Fruit fly (Drosophila melanogaster) whole organism, embryonic: ENCODE results near the gene LUBEL.

Source experiments
- Atf6 ChIP-seq: fragments of 200-800 bp; sonication (Bioruptor generic); IDR thresholded peaks from 2 replicates; pipeline ENCODE4 v1.3.6; 2022; ENCODE audit warnings: missing biosample characterization, missing genetic modification characterization
- Awh ChIP-seq: fragments of 200-800 bp; sonication (Bioruptor generic); IDR thresholded peaks from 2 replicates; pipeline ENCODE4, ENCODE4 v1.3.6; 2022; ENCODE audit warnings: missing biosample characterization, missing genetic modification characterization
- CG11560 ChIP-seq: fragments of 200-800 bp; sonication (Bioruptor generic); IDR thresholded peaks from 3 replicates; pipeline ENCODE4 v1.3.6; 2022; ENCODE audit warnings: missing biosample characterization, missing genetic modification characterization
- CG12071 ChIP-seq: fragments of 200-800 bp; sonication (Bioruptor generic); optimal IDR thresholded peaks from 3 replicates; lab custom pipeline; 2018; ENCODE audit warnings: missing biosample characterization, mild to moderate bottlenecking, missing genetic modification characterization
- CG12942 ChIP-seq: fragments of 200-800 bp; sonication (Bioruptor generic); optimal IDR thresholded peaks from 3 replicates; lab custom pipeline; 2016; ENCODE audit warnings: missing biosample characterization, missing genetic modification characterization
- CG13424 ChIP-seq: fragments of 200-800 bp; sonication (Bioruptor generic); optimal IDR thresholded peaks from 2 replicates; lab custom pipeline; 2019; ENCODE audit warnings: missing biosample characterization, mild to moderate bottlenecking, missing genetic modification characterization, moderate library complexity
- CG14710 ChIP-seq: fragments of 200-800 bp; sonication (Bioruptor generic); optimal IDR thresholded peaks from 3 replicates; lab custom pipeline; 2019; ENCODE audit warnings: missing biosample characterization, mild to moderate bottlenecking, missing genetic modification characterization, moderate library complexity
- CG15696 ChIP-seq: fragments of 200-800 bp; sonication (Bioruptor generic); optimal IDR thresholded peaks from 2 replicates; lab custom pipeline; 2019; ENCODE audit warnings: missing biosample characterization, mild to moderate bottlenecking, missing genetic modification characterization, moderate library complexity
- CG1603 ChIP-seq: fragments of 200-800 bp; sonication (Bioruptor generic); optimal IDR thresholded peaks from 2 replicates; lab custom pipeline; 2019; ENCODE audit warnings: missing biosample characterization, mild to moderate bottlenecking, missing genetic modification characterization, moderate library complexity
- CG16813 ChIP-seq: fragments of 200-800 bp; sonication (Bioruptor generic); IDR thresholded peaks from 3 replicates; pipeline ENCODE4 v1.3.6; 2022; ENCODE audit warnings: missing biosample characterization, missing genetic modification characterization; ENCODE audit not compliant: partially characterized antibody
- CG17912 ChIP-seq: fragments of 200-800 bp; sonication (Bioruptor generic); optimal IDR thresholded peaks from 2 replicates; lab custom pipeline; 2018; ENCODE audit warnings: missing biosample characterization, mild to moderate bottlenecking, missing genetic modification characterization
- CG18619 ChIP-seq: fragments of 200-800 bp; sonication (Bioruptor generic); optimal IDR thresholded peaks from 3 replicates; lab custom pipeline; 2017; ENCODE audit warnings: missing biosample characterization, mild to moderate bottlenecking, missing genetic modification characterization
- CG2116 ChIP-seq: fragments of 200-800 bp; sonication (Bioruptor generic); optimal IDR thresholded peaks from 3 replicates; lab custom pipeline; 2018; ENCODE audit warnings: missing biosample characterization, mild to moderate bottlenecking, missing genetic modification characterization
- CG2199 ChIP-seq: fragments of 200-800 bp; sonication (Bioruptor generic); IDR thresholded peaks from 3 replicates; pipeline ENCODE4 v1.3.6; 2022; ENCODE audit warnings: missing biosample characterization, missing genetic modification characterization
- CG2678 ChIP-seq: fragments of 200-800 bp; sonication (Bioruptor generic); optimal IDR thresholded peaks from 3 replicates; lab custom pipeline; 2019; ENCODE audit warnings: missing biosample characterization, mild to moderate bottlenecking, missing genetic modification characterization, moderate library complexity
- CG3281 ChIP-seq: fragments of 200-800 bp; sonication (Bioruptor generic); optimal IDR thresholded peaks from 3 replicates; lab custom pipeline; 2017; ENCODE audit warnings: missing biosample characterization, mild to moderate bottlenecking, missing genetic modification characterization
- CG33557 ChIP-seq: fragments of 200-800 bp; sonication (Bioruptor generic); optimal IDR thresholded peaks from 2 replicates; lab custom pipeline; 2019; ENCODE audit warnings: missing biosample characterization, mild to moderate bottlenecking, missing genetic modification characterization, moderate library complexity
- CG4424 ChIP-seq: fragments of 200-800 bp; sonication (Bioruptor generic); optimal IDR thresholded peaks from 3 replicates; lab custom pipeline; 2016; ENCODE audit warnings: missing biosample characterization, missing genetic modification characterization
- CG6854 ChIP-seq: fragments of 200-800 bp; sonication (Bioruptor generic); optimal IDR thresholded peaks from 3 replicates; lab custom pipeline; 2017; ENCODE audit warnings: missing biosample characterization, mild to moderate bottlenecking, missing genetic modification characterization
- CG7372 ChIP-seq: fragments of 200-800 bp; sonication (Bioruptor generic); IDR thresholded peaks from 2 replicates; pipeline ENCODE4 v1.3.6; 2022; ENCODE audit warnings: missing biosample characterization, missing genetic modification characterization
- CG7928 ChIP-seq: fragments of 200-800 bp; sonication (Bioruptor generic); optimal IDR thresholded peaks from 2 replicates; lab custom pipeline; 2017; ENCODE audit warnings: missing biosample characterization, mild to moderate bottlenecking, missing genetic modification characterization
- H15 ChIP-seq: fragments of 200-800 bp; sonication (Bioruptor generic); IDR thresholded peaks from 3 replicates; pipeline ENCODE4 v1.3.6; 2022; ENCODE audit warnings: missing biosample characterization, missing genetic modification characterization
- HLHmδ ChIP-seq: fragments of 200-800 bp; sonication (Bioruptor generic); optimal IDR thresholded peaks from 2 replicates; lab custom pipeline; 2018; ENCODE audit warnings: missing biosample characterization, mild to moderate bottlenecking, missing genetic modification characterization, moderate library complexity
- Hand ChIP-seq: fragments of 200-800 bp; sonication (Bioruptor generic); optimal IDR thresholded peaks from 2 replicates; lab custom pipeline; 2017; ENCODE audit warnings: mild to moderate bottlenecking, missing biosample characterization, missing genetic modification reagents, missing genetic modification characterization
- Lhr ChIP-seq: fragments of 200-800 bp; sonication (Bioruptor generic); optimal IDR thresholded peaks from 3 replicates; lab custom pipeline; 2017; ENCODE audit warnings: mild to moderate bottlenecking, missing biosample characterization, missing genetic modification reagents, missing genetic modification characterization
- MBD-R2 ChIP-seq: fragments of 200-800 bp; sonication (Bioruptor generic); IDR thresholded peaks from 2 replicates; pipeline ENCODE4 v1.3.6; 2022; ENCODE audit warnings: missing biosample characterization, missing genetic modification characterization
- Nf-YC ChIP-seq: fragments of 200-800 bp; optimal IDR thresholded peaks from 3 replicates; lab custom pipeline; 2019; ENCODE audit warnings: missing biosample characterization, mild to moderate bottlenecking, missing genetic modification characterization, moderate library complexity
- Sox100B ChIP-seq: fragments of 200-800 bp; sonication (Bioruptor generic); optimal IDR thresholded peaks from 3 replicates; lab custom pipeline; 2018; ENCODE audit warnings: missing biosample characterization, mild to moderate bottlenecking, missing genetic modification characterization
- Tbp ChIP-seq: fragments of >200 bp; optimal IDR thresholded peaks from 2 replicates; lab custom pipeline; 2018; ENCODE audit warnings: missing biosample characterization, missing genetic modification characterization
- Usf ChIP-seq: fragments of 200-800 bp; sonication (Bioruptor generic); optimal IDR thresholded peaks from 2 replicates; lab custom pipeline; 2017; ENCODE audit warnings: missing genotype, missing biosample characterization, missing genetic modification characterization
- ac ChIP-seq: fragments of 200-800 bp; sonication (Bioruptor generic); optimal IDR thresholded peaks from 3 replicates; lab custom pipeline; 2017; ENCODE audit warnings: missing biosample characterization, mild to moderate bottlenecking, missing genetic modification characterization
- bsh ChIP-seq, 2 experiments: fragments of 200-800 bp; sonication (Bioruptor generic); optimal IDR thresholded peaks; 2 replicates each; lab custom pipeline; 2017 to 2018; ENCODE audit warnings: mild to moderate bottlenecking in 2 of 2, missing biosample characterization in 2 of 2, missing genetic modification characterization in 2 of 2, moderate library complexity in 1 of 2
- chinmo ChIP-seq: fragments of 200-800 bp; sonication (Bioruptor generic); IDR thresholded peaks from 4 replicates; pipeline ENCODE4 v1.3.6; 2022; ENCODE audit warnings: missing biosample characterization, missing genetic modification characterization; ENCODE audit not compliant: partially characterized antibody
- exex ChIP-seq: fragments of 200-800 bp; sonication (Bioruptor generic); optimal IDR thresholded peaks from 4 replicates; lab custom pipeline; 2018; ENCODE audit warnings: missing biosample characterization, mild to moderate bottlenecking, missing genetic modification characterization, moderate library complexity
- knrl ChIP-seq: fragments of 200-800 bp; sonication (Bioruptor generic); IDR thresholded peaks from 3 replicates; pipeline ENCODE4 v1.3.6; 2022; ENCODE audit warnings: missing biosample characterization, missing genetic modification characterization; ENCODE audit not compliant: partially characterized antibody
- lab ChIP-seq: fragments of 200-800 bp; sonication (Bioruptor generic); optimal IDR thresholded peaks from 3 replicates; lab custom pipeline; 2017; ENCODE audit warnings: missing biosample characterization, missing genetic modification characterization, mild to moderate bottlenecking, moderate library complexity, missing genetic modification reagents
- lilli ChIP-seq: fragments of 200-800 bp; sonication (Bioruptor generic); optimal IDR thresholded peaks from 3 replicates; lab custom pipeline; 2016; ENCODE audit warnings: missing biosample characterization, missing genetic modification characterization
- lmd ChIP-seq: fragments of 200-800 bp; sonication (Bioruptor generic); IDR thresholded peaks from 2 replicates; pipeline ENCODE4 v1.3.6; 2022; ENCODE audit warnings: missing biosample characterization, missing genetic modification characterization
- lov ChIP-seq, 2 experiments: fragments of 200-800 bp in 1 of 2; fragments of >200 bp in 1 of 2; sonication (Bioruptor generic) in 1 of 2; IDR thresholded peaks in 1 of 2; optimal IDR thresholded peaks in 1 of 2; 2 replicates in 1 of 2; 3 replicates in 1 of 2; pipeline versions ENCODE4 v1.3.6 to Lab custom; 2017 to 2022; ENCODE audit warnings: missing biosample characterization in 1 of 2, missing genetic modification characterization in 1 of 2
- nerfin-2 ChIP-seq: fragments of 200-800 bp; sonication (Bioruptor generic); IDR thresholded peaks from 2 replicates; pipeline ENCODE4 v1.3.6; 2022; ENCODE audit warnings: missing biosample characterization, missing genetic modification characterization; ENCODE audit not compliant: partially characterized antibody
- p53 ChIP-seq: fragments of 200-800 bp; sonication (Bioruptor generic); optimal IDR thresholded peaks from 2 replicates; lab custom pipeline; 2016; ENCODE audit warnings: missing biosample characterization, missing genetic modification characterization
- phol ChIP-seq: fragments of 200-800 bp; sonication (Bioruptor generic); optimal IDR thresholded peaks from 3 replicates; lab custom pipeline; 2018; ENCODE audit warnings: missing biosample characterization, mild to moderate bottlenecking, missing genetic modification characterization, moderate library complexity
- pros ChIP-seq: fragments of 200-800 bp; sonication (Bioruptor generic); optimal IDR thresholded peaks from 3 replicates; lab custom pipeline; 2019; ENCODE audit warnings: missing biosample characterization, mild to moderate bottlenecking, missing genetic modification characterization, moderate library complexity
- salm ChIP-seq: fragments of 200-800 bp; sonication (Bioruptor generic); optimal IDR thresholded peaks from 2 replicates; lab custom pipeline; 2018; ENCODE audit warnings: missing biosample characterization, mild to moderate bottlenecking, missing genetic modification characterization
- schlank ChIP-seq: fragments of 200-800 bp; sonication (Bioruptor generic); optimal IDR thresholded peaks from 2 replicates; lab custom pipeline; 2018; ENCODE audit warnings: missing biosample characterization, mild to moderate bottlenecking, missing genetic modification characterization
- sima ChIP-seq: fragments of 200-800 bp; sonication (Bioruptor generic); optimal IDR thresholded peaks from 2 replicates; lab custom pipeline; 2016; ENCODE audit warnings: missing biosample characterization, missing genetic modification characterization
- sug ChIP-seq: fragments of 200-800 bp; optimal IDR thresholded peaks from 2 replicates; lab custom pipeline; 2019; ENCODE audit warnings: missing biosample characterization, mild to moderate bottlenecking, missing genetic modification characterization, moderate library complexity
- tin ChIP-seq: fragments of 200-800 bp; sonication (Bioruptor generic); optimal IDR thresholded peaks from 3 replicates; lab custom pipeline; 2016; ENCODE audit warnings: missing biosample characterization, missing genetic modification characterization
- trh ChIP-seq: fragments of 200-800 bp; sonication (Bioruptor generic); optimal IDR thresholded peaks from 2 replicates; lab custom pipeline; 2016; ENCODE audit warnings: missing biosample characterization, missing genetic modification characterization
- wdn ChIP-seq: fragments of 200-800 bp; sonication (Bioruptor generic); IDR thresholded peaks from 2 replicates; pipeline ENCODE4 v1.3.6; 2022; ENCODE audit warnings: missing biosample characterization, missing genetic modification characterization

Gene LUBEL

dm6 chr2L:6717460-6717859 lies 55.1 kb downstream of the LUBEL start, which contains the start of gene Aatf (continued):
- TF ChIP-seq Awh (GFP tag; lab: Robert Waterston, UW): no peak
- no peak for TF ChIP-seq CG12071 (GFP tag; lab: Kevin White, UChicago)
- no peak for TF ChIP-seq CG17912
- no peak for TF ChIP-seq CG12942 (GFP tag; lab: Kevin White, UChicago)
- no peak for TF ChIP-seq CG13424 (tag; lab: Kevin White, UChicago)
- TF ChIP-seq CG18619: no peak
- no peak for TF ChIP-seq Tbp (GFP tag; lab: Kevin White, UChicago)
- TF ChIP-seq lilli (GFP tag; lab: Kevin White, UChicago): peak; percentile 6
- peak; percentile 81 for TF ChIP-seq CG2116
- no peak for TF ChIP-seq salm (tag; lab: Kevin White, UChicago)
- TF ChIP-seq phol (tag; lab: Kevin White, UChicago): peak; percentile 37
- TF ChIP-seq CG4424: no peak
- no peak for TF ChIP-seq Hand
- TF ChIP-seq H15 (GFP tag; lab: Robert Waterston, UW): no peak
- TF ChIP-seq Nf-YC (tag; lab: Kevin White, UChicago): no peak
- TF ChIP-seq Usf (GFP tag; lab: Kevin White, UChicago): no peak
- no peak for TF ChIP-seq CG15696
- TF ChIP-seq exex (tag; lab: Kevin White, UChicago): no peak
- no peak for TF ChIP-seq trh
- TF ChIP-seq lab: no peak
- TF ChIP-seq CG14710 (tag; lab: Kevin White, UChicago): peak; percentile 63
- peak; percentile 65; the same call in 1 of the 2 replicates for TF ChIP-seq nerfin-2 (GFP tag; lab: Robert Waterston, UW)
- peak; percentile 79 for TF ChIP-seq CG16813 (GFP tag; lab: Robert Waterston, UW)
- no peak for TF ChIP-seq bsh (GFP tag; optimal IDR thresholded peaks at IDR 0.05; lab: Kevin White, UChicago)
- TF ChIP-seq wdn (GFP tag; lab: Robert Waterston, UW): no peak
- no peak for TF ChIP-seq CG2678 (tag; lab: Kevin White, UChicago)
- TF ChIP-seq CG33557: no peak
- TF ChIP-seq Atf6 (GFP tag; lab: Robert Waterston, UW): 0 out of 2 replicates have a peak, but pooled peaks have one; percentile 33
- peak; percentile 80; the same call in 2 of the 4 replicates for TF ChIP-seq chinmo
- no peak for TF ChIP-seq sima (GFP tag; lab: Kevin White, UChicago)
- peak; percentile 64 for TF ChIP-seq CG1603 (tag; lab: Kevin White, UChicago)
- peak; percentile 3 for TF ChIP-seq sug
- no peak for TF ChIP-seq pros (GFP tag; lab: Kevin White, UChicago)
- peak; percentile 24 for TF ChIP-seq Lhr (GFP tag; lab: Kevin White, UChicago)
- TF ChIP-seq schlank: no peak
- no peak for TF ChIP-seq CG7928 (GFP tag; lab: Kevin White, UChicago)
- no peak for TF ChIP-seq CG11560 (tag; lab: Robert Waterston, UW)
- no peak for TF ChIP-seq HLHmδ (GFP tag; lab: Kevin White, UChicago)
- TF ChIP-seq CG3281 (GFP tag; lab: Kevin White, UChicago): no peak
- no peak for TF ChIP-seq Sox100B (GFP tag; lab: Kevin White, UChicago)
- TF ChIP-seq tin (GFP tag; lab: Kevin White, UChicago): no peak
- TF ChIP-seq knrl: peak; percentile 80
- TF ChIP-seq ac (GFP tag; lab: Kevin White, UChicago): no peak
- TF ChIP-seq CG7372: no peak
- peak; percentile 84 for TF ChIP-seq MBD-R2 (GFP tag; lab: Robert Waterston, UW)
- TF ChIP-seq lmd (GFP tag; lab: Robert Waterston, UW): no peak
- no peak for TF ChIP-seq lov (optimal IDR thresholded peaks at IDR 0.05; lab: Kevin White, UChicago)
- no peak for TF ChIP-seq lov (GFP tag; IDR thresholded peaks at IDR 0.05; lab: Robert Waterston, UW)
- no peak for TF ChIP-seq CG2199 (GFP tag; lab: Robert Waterston, UW)
- TF ChIP-seq p53 (GFP tag; lab: Kevin White, UChicago): no peak
- no peak for TF ChIP-seq CG6854 (GFP tag; lab: Kevin White, UChicago)
